Fruit fly (Drosophila melanogaster): ENCODE measurements around the gene Larp4B.

Gene Larp4B

dm6 chr3L:3222643-3223389 is 1.8 kb upstream of the Larp4B start, which contains the start of the genes RpL28 and eIF1 (continued):
- TF ChIP-seq Lim3 (GFP tag; IDR thresholded peaks at IDR 0.05) (no peak), CG3065 (GFP tag; optimal IDR thresholded peaks at IDR 0.05) (peak; percentile 87), CG14965 (GFP tag; optimal IDR thresholded peaks at IDR 0.05; ENCODE audit: borderline replicate concordance) (peak; percentile 74), CG18764 (GFP tag; optimal IDR thresholded peaks at IDR 0.05) (peak; percentile 88), NK7.1 (GFP tag; optimal IDR thresholded peaks at IDR 0.05) (peak; percentile 84), H2.0 (GFP tag; IDR thresholded peaks at IDR 0.05) (peak; percentile 77), CG8281 (tag; optimal IDR thresholded peaks at IDR 0.05) (peak; percentile 75), br (optimal IDR thresholded peaks at IDR 0.05) (no peak), Aef1 (GFP tag; IDR thresholded peaks at IDR 0.05) (peak; percentile 79), maf-S (GFP tag; optimal IDR thresholded peaks at IDR 0.05) (peak; percentile 87), wor (GFP tag; IDR thresholded peaks at IDR 0.05) (peak; percentile 63), fru (optimal IDR thresholded peaks at IDR 0.05) (no peak), salm (tag; optimal IDR thresholded peaks at IDR 0.05) (peak; percentile 36), sisA (GFP tag; IDR thresholded peaks at IDR 0.05) (peak; percentile 73), mam (GFP tag; optimal IDR thresholded peaks at IDR 0.05) (peak; percentile 82), lola (GFP tag; optimal IDR thresholded peaks at IDR 0.05) (peak in 1 of 3 experiments; percentile 79), Med (GFP tag) (peak; percentile 99), Poxn (GFP tag; IDR thresholded peaks at IDR 0.05) (peak; percentile 56; the same call in 1 of the 2 replicates), tgo (GFP tag; IDR thresholded peaks at IDR 0.05) (peak; percentile 79), CG1529 (GFP tag; optimal IDR thresholded peaks at IDR 0.05) (peak; percentile 89), CG31224 (GFP tag; IDR thresholded peaks at IDR 0.05) (peak; percentile 76), Mrtf (GFP tag; IDR thresholded peaks at IDR 0.05) (peak; percentile 80; the same call in 2 of the 3 replicates), lab (GFP tag; optimal IDR thresholded peaks at IDR 0.05) (peak; percentile 60), gcm (GFP tag; optimal IDR thresholded peaks at IDR 0.05) (peak; percentile 75), lov (optimal IDR thresholded peaks at IDR 0.05) (no peak), lov (GFP tag; IDR thresholded peaks at IDR 0.05) (peak; percentile 95), CG12769 (tag; optimal IDR thresholded peaks at IDR 0.05) (no peak), CG17328 (GFP tag; IDR thresholded peaks at IDR 0.05) (peak; percentile 91), Neu2 (GFP tag; optimal IDR thresholded peaks at IDR 0.05; ENCODE audit: borderline replicate concordance) (peak; percentile 22), CG7987 (GFP tag; optimal IDR thresholded peaks at IDR 0.05) (peak; percentile 98), MBD-R2 (GFP tag; IDR thresholded peaks at IDR 0.05) (peak; percentile 43; the same call in 1 of the 2 replicates), CG10209 (GFP tag; optimal IDR thresholded peaks at IDR 0.05) (peak; percentile 95), CG6854 (GFP tag; optimal IDR thresholded peaks at IDR 0.05) (peak; percentile 77), bbx (GFP tag; IDR thresholded peaks at IDR 0.05; ENCODE audit: partially characterized antibody) (peak; percentile 68), CG2875 (GFP tag; optimal IDR thresholded peaks at IDR 0.05) (peak; percentile 88), nerfin-2 (GFP tag; IDR thresholded peaks at IDR 0.05; ENCODE audit: partially characterized antibody) (peak; percentile 51), vvl (GFP tag; IDR thresholded peaks at IDR 0.05) (peak; percentile 91), Rfx (GFP tag; IDR thresholded peaks at IDR 0.05) (peak; percentile 94), CG11247 (GFP tag; IDR thresholded peaks at IDR 0.05) (peak; percentile 87), CG13775 (GFP tag; optimal IDR thresholded peaks at IDR 0.05) (peak; percentile 98), CG1233 (GFP tag; optimal IDR thresholded peaks at IDR 0.05) (peak; percentile 96), CG17829 (tag; optimal IDR thresholded peaks at IDR 0.05) (peak; percentile 85), CG42726 (GFP tag; IDR thresholded peaks at IDR 0.05; ENCODE audit: partially characterized antibody) (no peak; the same call in none of the 2 replicates), CG14014 (GFP tag; IDR thresholded peaks at IDR 0.05) (peak; percentile 73), HLH3B (GFP tag; IDR thresholded peaks at IDR 0.05) (peak; percentile 82), CG9727 (GFP tag; optimal IDR thresholded peaks at IDR 0.05) (peak; percentile 97), CG7786 (GFP tag; optimal IDR thresholded peaks at IDR 0.05) (peak; percentile 84), CG15514 (GFP tag; optimal IDR thresholded peaks at IDR 0.05) (peak; percentile 92), tin (GFP tag; optimal IDR thresholded peaks at IDR 0.05) (peak; percentile 91), Deaf1 (tag; optimal IDR thresholded peaks at IDR 0.05) (no peak)

Measured in whole organism, embryonic.